Worm (Caenorhabditis elegans): Measurements from ENCODE around the gene nhr-130.

DNA sequence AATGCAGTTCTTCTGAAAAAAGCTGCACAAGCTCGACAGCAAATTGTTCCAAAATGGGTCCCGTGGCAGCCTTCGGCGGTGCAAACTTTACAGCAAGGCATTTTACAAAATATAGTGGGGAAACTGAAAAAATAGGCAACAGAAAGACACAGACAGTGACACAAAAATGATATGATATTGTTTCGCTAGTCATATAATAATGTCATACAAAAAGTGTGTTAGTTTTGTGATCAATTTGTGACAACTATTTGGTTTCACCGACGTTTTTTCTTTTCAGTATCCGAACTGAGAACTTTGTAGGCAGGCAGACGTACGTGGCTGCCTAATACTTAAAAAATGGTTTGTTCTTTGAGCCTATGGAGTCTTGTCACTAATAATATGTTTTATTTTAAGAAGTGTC is 36.3 kb upstream of the nhr-130 start, which contains the start of gene nhr-210:
- no peak for TF ChIP-seq T23F11.4 (GFP tag; optimal IDR thresholded peaks at IDR 0.05)
- TF ChIP-seq ref-2 (tag; optimal IDR thresholded peaks at IDR 0.05), result no peak
- TF ChIP-seq odd-2 (tag; optimal IDR thresholded peaks at IDR 0.05), result no peak
- TF ChIP-seq zip-5 (tag; optimal IDR thresholded peaks at IDR 0.05), result no peak
- no peak for TF ChIP-seq che-1 (tag; optimal IDR thresholded peaks at IDR 0.05)
- no peak for TF ChIP-seq npax-4 (tag; optimal IDR thresholded peaks at IDR 0.05)
- no peak for TF ChIP-seq ama-1 (optimal IDR thresholded peaks at IDR 0.05)
- no peak for TF ChIP-seq elt-2 (tag; optimal IDR thresholded peaks at IDR 0.05)
- no peak for TF ChIP-seq nhr-11 (tag; optimal IDR thresholded peaks at IDR 0.05)
- no peak for TF ChIP-seq ceh-30 (tag; optimal IDR thresholded peaks at IDR 0.05)
- no peak for TF ChIP-seq fkh-10 (GFP tag; optimal IDR thresholded peaks at IDR 0.05)
- TF ChIP-seq Y22D7AL.16 (tag; optimal IDR thresholded peaks at IDR 0.05), result no peak
- TF ChIP-seq K09A11.1 (tag; optimal IDR thresholded peaks at IDR 0.05; ENCODE audit: insufficient read depth), result no peak
- no peak for TF ChIP-seq pqm-1 (tag; optimal IDR thresholded peaks at IDR 0.05)

Data from whole organism, late embryonic.